Fruit fly (Drosophila melanogaster) whole organism, wandering third instar larva: Measurements from ENCODE around the gene CG11980.

Source experiments
- CG32264 ChIP-seq: fragments of 200-800 bp; sonication (Bioruptor generic); optimal IDR thresholded peaks from 2 replicates; lab custom pipeline; 2016; ENCODE audit warnings: missing biosample characterization, missing genetic modification characterization
- CG9705 ChIP-seq: fragments of 200-800 bp; sonication (Bioruptor generic); optimal IDR thresholded peaks from 2 replicates; lab custom pipeline; 2018; ENCODE audit warnings: missing biosample characterization, mild to moderate bottlenecking, missing genetic modification characterization
- CrebA ChIP-seq: fragments of 200-800 bp; sonication (Bioruptor generic); optimal IDR thresholded peaks from 2 replicates; lab custom pipeline; 2016; ENCODE audit warnings: missing biosample characterization, mild to moderate bottlenecking, missing genetic modification characterization, borderline replicate concordance
- Dfd ChIP-seq: fragments of >200 bp; optimal IDR thresholded peaks from 2 replicates; lab custom pipeline; 2017; ENCODE audit warnings: missing biosample characterization, missing genetic modification characterization
- Dif ChIP-seq: fragments of 200-275, 200-300 bp; sonication (Bioruptor generic); optimal IDR thresholded peaks from 2 replicates; lab custom pipeline; 2018; ENCODE audit warnings: missing biosample characterization, missing genetic modification characterization; ENCODE audit not compliant: partially characterized antibody
- GATAd ChIP-seq: sonication (Bioruptor generic); optimal IDR thresholded peaks from 2 replicates; lab custom pipeline; 2016; ENCODE audit warnings: missing biosample characterization, missing genetic modification characterization
- HLH106 ChIP-seq: fragments of 200-800 bp; optimal IDR thresholded peaks from 3 replicates; lab custom pipeline; 2019; ENCODE audit warnings: missing biosample characterization, mild to moderate bottlenecking, missing genetic modification characterization, moderate library complexity
- Hnf4 ChIP-seq: fragments of 200-800 bp; sonication (Bioruptor generic); optimal IDR thresholded peaks from 2 replicates; lab custom pipeline; 2016; ENCODE audit warnings: missing biosample characterization, mild to moderate bottlenecking, missing genetic modification characterization
- Hr78 ChIP-seq: fragments of >200 bp; optimal IDR thresholded peaks from 2 replicates; lab custom pipeline; 2017; ENCODE audit warnings: missing biosample characterization, missing genetic modification characterization
- Jra ChIP-seq: sonication (Bioruptor generic); optimal IDR thresholded peaks from 2 replicates; lab custom pipeline; 2016; ENCODE audit warnings: missing biosample characterization, missing genetic modification characterization
- Myc ChIP-seq: fragments of >200 bp; optimal IDR thresholded peaks from 2 replicates; lab custom pipeline; 2017
- N ChIP-seq: fragments of >200 bp; optimal IDR thresholded peaks from 2 replicates; lab custom pipeline; 2018; ENCODE audit warnings: missing biosample characterization, missing external identifiers, missing genetic modification characterization
- Rel ChIP-seq, 2 experiments: fragments of 200-800 bp; sonication (Bioruptor generic) in 1 of 2; optimal IDR thresholded peaks; 2 replicates in 1 of 2; 3 replicates in 1 of 2; lab custom pipeline; 2016 to 2019; ENCODE audit warnings: mild to moderate bottlenecking in 2 of 2, missing biosample characterization in 2 of 2, missing genetic modification characterization in 2 of 2, moderate library complexity in 1 of 2
- Sp1 ChIP-seq: fragments of 200-800 bp; sonication (Bioruptor generic); optimal IDR thresholded peaks from 3 replicates; lab custom pipeline; 2019; ENCODE audit warnings: missing biosample characterization, mild to moderate bottlenecking, missing genetic modification characterization, moderate library complexity
- Vsx2 ChIP-seq: fragments of 200-300, 225-300 bp; sonication (Bioruptor generic); optimal IDR thresholded peaks from 2 replicates; lab custom pipeline; 2018; ENCODE audit warnings: missing biosample characterization, missing genetic modification characterization; ENCODE audit not compliant: partially characterized antibody
- br ChIP-seq: fragments of 200-800 bp; sonication (Bioruptor generic); optimal IDR thresholded peaks from 2 replicates; lab custom pipeline; 2016; ENCODE audit warnings: missing biosample characterization, missing genetic modification characterization
- brk ChIP-seq: fragments of 200-800 bp; sonication (Bioruptor generic); optimal IDR thresholded peaks from 2 replicates; lab custom pipeline; 2016; ENCODE audit warnings: missing biosample characterization, mild to moderate bottlenecking, missing genetic modification characterization
- dl ChIP-seq, 2 experiments: fragments of 175-275, 200-275 bp in 1 of 2; fragments of 200-275 bp in 1 of 2; sonication (Bioruptor generic); optimal IDR thresholded peaks; lab custom pipeline; 2018; ENCODE audit warnings: mild to moderate bottlenecking in 2 of 2, missing biosample characterization in 2 of 2, missing genetic modification characterization in 2 of 2, moderate library complexity in 2 of 2; ENCODE audit not compliant: partially characterized antibody in 2 of 2, insufficient read depth in 1 of 2
- dmrt93B ChIP-seq: fragments of 200-800 bp; sonication (Bioruptor generic); optimal IDR thresholded peaks from 2 replicates; lab custom pipeline; 2018; ENCODE audit warnings: missing biosample characterization, mild to moderate bottlenecking, missing genetic modification characterization
- ey ChIP-seq: fragments of 200-800 bp; sonication (Bioruptor generic); optimal IDR thresholded peaks from 2 replicates; lab custom pipeline; 2016; ENCODE audit warnings: missing biosample characterization, missing genetic modification characterization
- foxo ChIP-seq, 2 experiments: fragments of 200-800 bp; sonication (Bioruptor generic); optimal IDR thresholded peaks; 2 replicates in 1 of 2; 3 replicates in 1 of 2; lab custom pipeline; 2016 to 2017; ENCODE audit warnings: missing biosample characterization in 2 of 2, missing genetic modification characterization in 2 of 2
- fru ChIP-seq: fragments of 200-800 bp; sonication (Bioruptor generic); optimal IDR thresholded peaks from 3 replicates; lab custom pipeline; 2016; ENCODE audit warnings: missing biosample characterization, mild to moderate bottlenecking, missing genetic modification characterization
- h ChIP-seq: fragments of 200-800 bp; sonication (Bioruptor generic); optimal IDR thresholded peaks from 3 replicates; lab custom pipeline; 2016; ENCODE audit warnings: missing biosample characterization, mild to moderate bottlenecking, missing genetic modification characterization
- jim ChIP-seq: fragments of 175-275, 200-325 bp; sonication (Bioruptor generic); optimal IDR thresholded peaks from 2 replicates; lab custom pipeline; 2016; ENCODE audit warnings: missing biosample characterization, mild to moderate bottlenecking, missing genetic modification characterization
- lola ChIP-seq: fragments of >200 bp; optimal IDR thresholded peaks from 2 replicates; lab custom pipeline; 2017; ENCODE audit warnings: missing biosample characterization, missing genetic modification characterization
- pan ChIP-seq: fragments of >200 bp; optimal IDR thresholded peaks from 2 replicates; lab custom pipeline; 2017
- psq ChIP-seq: fragments of 200-800 bp; sonication (Bioruptor generic); optimal IDR thresholded peaks from 3 replicates; lab custom pipeline; 2017; ENCODE audit warnings: missing biosample characterization, mild to moderate bottlenecking, missing genetic modification characterization, moderate library complexity
- rgr ChIP-seq: fragments of 200-800 bp; sonication (Bioruptor generic); optimal IDR thresholded peaks from 3 replicates; lab custom pipeline; 2016; ENCODE audit warnings: missing biosample characterization, mild to moderate bottlenecking, missing genetic modification characterization
- sage ChIP-seq: fragments of 200-800 bp; sonication (Bioruptor generic); optimal IDR thresholded peaks from 2 replicates; lab custom pipeline; 2016; ENCODE audit warnings: missing biosample characterization, mild to moderate bottlenecking, missing genetic modification characterization
- tai ChIP-seq: sonication (Bioruptor generic); optimal IDR thresholded peaks from 2 replicates; lab custom pipeline; 2016; ENCODE audit warnings: missing biosample characterization, missing genetic modification characterization

The CG11980 gene

DNA sequence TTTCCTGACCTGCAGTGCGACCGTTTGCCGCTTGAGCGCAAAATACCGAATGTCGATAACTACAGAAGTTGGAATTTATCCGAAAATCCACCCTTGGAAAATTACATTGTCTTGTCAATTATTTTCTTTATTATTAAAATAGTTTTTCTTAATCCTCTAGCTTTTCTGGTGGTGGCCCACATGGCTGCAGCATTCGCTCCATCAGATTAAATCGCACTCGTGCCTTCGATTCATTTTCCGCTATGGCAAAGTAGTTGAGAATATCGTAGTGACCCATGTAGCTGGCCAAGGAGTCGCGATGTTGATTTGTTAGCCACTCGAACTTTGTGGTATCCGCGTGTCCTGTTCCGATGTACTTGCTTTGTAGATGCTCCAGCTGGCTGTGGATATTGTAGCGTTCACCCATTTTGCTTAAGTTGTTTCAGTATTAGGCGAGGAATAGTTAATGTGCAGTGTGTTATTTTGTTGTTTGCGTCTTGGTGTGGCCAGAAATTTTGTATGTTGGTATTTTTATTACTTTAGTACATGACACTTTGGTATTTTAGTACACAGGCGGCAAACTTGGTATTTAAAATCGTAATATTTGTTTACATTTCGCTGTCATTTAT is 11.1 kb downstream of the CG11980 start, which contains the start of the genes Kcmf1, Sf3b5 and CG11986:
Gene Kcmf1 (minus strand): TSS at position 51 of the 608 bp plus-strand sequence.
Gene Sf3b5 (minus strand): TSS at position 483 of the 608 bp plus-strand sequence.
Gene CG11986 (plus strand): TSS at position 588 of the 608 bp plus-strand sequence.
- TF ChIP-seq HLH106 (tag; lab: Kevin White, UChicago) (no peak), fru (GFP tag; lab: Kevin White, UChicago) (peak; percentile 80), Hnf4 (GFP tag; lab: Kevin White, UChicago) (no peak), Myc (lab: Kevin White, UChicago) (peak; percentile 56)

DNA sequence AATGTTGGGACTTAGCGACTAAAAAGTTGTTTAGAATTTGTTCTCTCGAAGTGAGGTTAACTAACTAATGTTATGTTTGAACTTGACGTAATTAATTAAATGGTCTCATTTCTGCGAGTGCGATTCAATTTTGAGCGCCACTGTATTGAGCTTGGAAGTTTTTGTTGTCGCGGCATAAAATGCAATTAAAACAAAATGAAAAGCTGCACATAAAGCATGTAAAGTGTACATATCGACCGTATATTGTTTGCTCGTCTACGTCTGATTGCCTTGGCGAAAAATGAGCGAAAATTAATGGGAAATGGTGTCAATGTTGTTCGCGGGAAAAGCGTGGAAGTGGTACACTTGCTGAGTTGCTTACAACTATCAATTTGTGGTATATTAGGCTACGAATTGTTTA is 13.1 kb downstream of the CG11980 start:
- TF ChIP-seq brk (no peak), lola (GFP tag; lab: Kevin White, UChicago) (no peak), GATAd (GFP tag; lab: Kevin White, UChicago) (no peak), Sp1 (GFP tag; lab: Kevin White, UChicago) (no peak), Jra (GFP tag; lab: Kevin White, UChicago) (no peak), CG32264 (no peak), sage (no peak), dl (GFP tag; optimal IDR thresholded peaks at IDR 0.05; lab: Kevin White, UChicago; ENCODE audit: insufficient read depth in 1 of 2, partially characterized antibody in 2 of 2) (no peak), Rel (GFP tag; optimal IDR thresholded peaks at IDR 0.05; lab: Kevin White, UChicago) (no peak), Rel (tag; optimal IDR thresholded peaks at IDR 0.05; lab: Kevin White, UChicago) (no peak), CG9705 (GFP tag; lab: Kevin White, UChicago) (no peak), ey (GFP tag; lab: Kevin White, UChicago) (no peak)

DNA sequence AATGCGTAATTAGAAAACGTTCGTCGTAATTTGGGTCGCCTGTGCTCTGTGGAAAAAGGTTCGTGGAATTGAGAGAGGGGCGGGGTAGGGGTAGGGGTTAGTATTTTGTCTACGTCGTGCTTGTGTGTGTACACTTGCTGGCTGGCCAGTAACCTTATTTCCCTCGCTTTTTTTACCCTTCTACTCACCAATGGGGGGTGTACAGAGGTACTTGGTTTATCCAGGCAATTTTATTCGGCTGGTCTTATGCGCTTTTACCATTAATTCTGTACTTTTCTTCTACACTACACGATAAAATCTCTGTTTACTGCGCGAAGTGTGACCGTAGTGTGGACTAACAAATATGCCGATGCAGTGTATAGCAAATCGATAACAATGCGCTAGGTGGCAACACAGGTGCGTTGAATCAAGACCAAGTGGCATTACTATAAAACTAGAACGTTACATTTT is 15.9 kb downstream of the CG11980 start, which contains the start of gene tgo:
Gene tgo (minus strand): TSS at position 334 of the 450 bp plus-strand sequence.
- TF ChIP-seq Dif (GFP tag; lab: Kevin White, UChicago), result peak; percentile 7
- TF ChIP-seq Rel (GFP tag; optimal IDR thresholded peaks at IDR 0.05; lab: Kevin White, UChicago), result no peak
- TF ChIP-seq Rel (tag; optimal IDR thresholded peaks at IDR 0.05; lab: Kevin White, UChicago), result peak; percentile 57
- TF ChIP-seq fru (GFP tag; lab: Kevin White, UChicago), result peak; percentile 76
- no peak for TF ChIP-seq Vsx2

DNA sequence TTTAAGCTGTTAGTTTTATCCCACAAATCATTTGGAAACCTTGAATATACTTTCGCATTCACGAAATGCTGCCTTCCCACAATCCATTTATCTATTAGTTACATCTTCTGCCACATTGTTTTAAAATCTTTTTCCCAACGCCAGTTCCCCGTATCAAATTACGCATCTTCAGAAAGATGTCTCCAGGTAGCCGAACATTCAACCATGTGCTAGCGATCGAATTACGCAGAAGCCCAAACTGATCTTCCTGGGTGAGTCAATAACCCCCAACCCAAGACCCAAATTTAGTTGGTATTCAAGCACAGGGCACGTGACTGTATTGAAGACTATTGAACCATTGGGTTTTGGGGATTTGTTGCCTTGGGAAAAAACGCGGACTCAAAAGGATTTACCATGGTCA is 20.1 kb downstream of the CG11980 start:
- TF ChIP-seq tai, result no peak
- no peak for TF ChIP-seq jim (GFP tag; lab: Kevin White, UChicago)
- TF ChIP-seq CrebA (GFP tag; lab: Kevin White, UChicago), result no peak
- no peak for TF ChIP-seq psq
- no peak for TF ChIP-seq Dfd (GFP tag; lab: Kevin White, UChicago)
- TF ChIP-seq foxo (GFP tag; optimal IDR thresholded peaks at IDR 0.05; lab: Kevin White, UChicago), result no peak
- no peak for TF ChIP-seq N (GFP tag; lab: Kevin White, UChicago)
- TF ChIP-seq fru (GFP tag; lab: Kevin White, UChicago), result no peak

- no peak for TF ChIP-seq Rel (GFP tag; optimal IDR thresholded peaks at IDR 0.05; lab: Kevin White, UChicago)
- TF ChIP-seq Rel (tag; optimal IDR thresholded peaks at IDR 0.05; lab: Kevin White, UChicago), result no peak
- TF ChIP-seq Hr78 (GFP tag; lab: Kevin White, UChicago), result no peak
- no peak for TF ChIP-seq dmrt93B (GFP tag; lab: Kevin White, UChicago)
- TF ChIP-seq sage, result no peak
- no peak for TF ChIP-seq Sp1 (GFP tag; lab: Kevin White, UChicago)
- TF ChIP-seq br (GFP tag; lab: Kevin White, UChicago), result no peak
- TF ChIP-seq Jra (GFP tag; lab: Kevin White, UChicago), result no peak
- TF ChIP-seq Myc (lab: Kevin White, UChicago), result no peak
- TF ChIP-seq brk, result no peak
- TF ChIP-seq dl (GFP tag; optimal IDR thresholded peaks at IDR 0.05; lab: Kevin White, UChicago; ENCODE audit: insufficient read depth in 1 of 2, partially characterized antibody in 2 of 2), result no peak
- no peak for TF ChIP-seq jim (GFP tag; lab: Kevin White, UChicago)
- TF ChIP-seq pan (lab: Kevin White, UChicago), result no peak
- TF ChIP-seq rgr (GFP tag; lab: Kevin White, UChicago), result no peak
- no peak for TF ChIP-seq Dif (GFP tag; lab: Kevin White, UChicago)
- TF ChIP-seq h (GFP tag; lab: Kevin White, UChicago), result no peak
- no peak for TF ChIP-seq N (GFP tag; lab: Kevin White, UChicago)
- TF ChIP-seq Hnf4 (GFP tag; lab: Kevin White, UChicago), result no peak
- no peak for TF ChIP-seq CG32264
Observed at dm6 chr3R:9024835-9025510, 21.2 kb downstream of the CG11980 start.
